Worm (Caenorhabditis elegans) whole organism, L3 larva: ENCODE data around the gene K09C6.9.
A peak's percentile ranks its signal among the peaks of the same experiment; 100 is the strongest.

ENCODE experiments used
- R02D3.7 ChIP-seq: fragments of 150-350 bp; optimal IDR thresholded peaks from 2 replicates; lab custom pipeline; 2014; ENCODE audit warnings: missing biosample characterization, missing genetic modification characterization
- ceh-16 ChIP-seq: sonication (generic microtip); optimal IDR thresholded peaks from 2 replicates; lab custom pipeline; 2017; ENCODE audit warnings: missing biosample characterization, missing genetic modification characterization
- ceh-28 ChIP-seq: fragments of 150-350 bp; optimal IDR thresholded peaks from 2 replicates; lab custom pipeline; 2014; ENCODE audit warnings: missing biosample characterization, missing genetic modification reagents, missing genetic modification characterization
- ceh-82 ChIP-seq: fragments of 150-350 bp; optimal IDR thresholded peaks from 2 replicates; lab custom pipeline; 2014; ENCODE audit warnings: missing biosample characterization, missing genetic modification characterization
- ceh-9 ChIP-seq: sonication (generic microtip); optimal IDR thresholded peaks from 2 replicates; lab custom pipeline; 2018; ENCODE audit warnings: missing biosample characterization, missing genetic modification characterization
- daf-12 ChIP-seq: fragments of 150-350 bp; optimal IDR thresholded peaks from 2 replicates; lab custom pipeline; 2014; ENCODE audit warnings: missing biosample characterization, missing genetic modification reagents, missing genetic modification characterization
- egl-27 ChIP-seq: sonication (generic microtip); optimal IDR thresholded peaks from 4 replicates; lab custom pipeline; 2017; ENCODE audit warnings: missing biosample characterization, missing genetic modification reagents, missing genetic modification characterization
- elt-1 ChIP-seq: fragments of 150-350 bp; optimal IDR thresholded peaks from 2 replicates; lab custom pipeline; 2014; ENCODE audit warnings: missing biosample characterization, missing genetic modification characterization
- elt-2 ChIP-seq: sonication (generic microtip); optimal IDR thresholded peaks from 2 replicates; lab custom pipeline; 2016; ENCODE audit warnings: missing genetic modification reagents, mild to moderate bottlenecking, missing genetic modification characterization, missing compliant biosample characterization
- elt-3 ChIP-seq, 3 experiments: fragments of 150-350 bp in 1 of 3; sonication (generic microtip) in 2 of 3; optimal IDR thresholded peaks; 2 replicates in 2 of 3; 4 replicates in 1 of 3; lab custom pipeline; 2014 to 2017; ENCODE audit warnings: missing biosample characterization in 3 of 3, missing genetic modification characterization in 3 of 3
- eor-1 ChIP-seq, 2 experiments: fragments of 150-350 bp; optimal IDR thresholded peaks; 2 replicates each; lab custom pipeline; 2014 to 2018; ENCODE audit warnings: missing biosample characterization in 2 of 2, missing genetic modification characterization in 2 of 2
- fos-1 ChIP-seq: fragments of 150-350 bp; optimal IDR thresholded peaks from 2 replicates; lab custom pipeline; 2014; ENCODE audit warnings: missing biosample characterization, missing genetic modification characterization
- hmg-11 ChIP-seq: sonication (generic microtip); optimal IDR thresholded peaks from 2 replicates; lab custom pipeline; 2016; ENCODE audit warnings: missing genetic modification characterization, missing compliant biosample characterization
- lin-15B ChIP-seq: fragments of 150-350 bp; optimal IDR thresholded peaks from 2 replicates; lab custom pipeline; 2014; ENCODE audit warnings: missing biosample characterization, missing genetic modification characterization
- lsy-12 ChIP-seq: sonication (generic microtip); optimal IDR thresholded peaks from 2 replicates; lab custom pipeline; 2016; ENCODE audit warnings: mild to moderate bottlenecking, missing genetic modification characterization, missing compliant biosample characterization
- mdl-1 ChIP-seq: fragments of 150-350 bp; optimal IDR thresholded peaks from 2 replicates; lab custom pipeline; 2014; ENCODE audit warnings: missing biosample characterization, missing genetic modification characterization
- nhr-12 ChIP-seq: fragments of 150-350 bp; optimal IDR thresholded peaks from 2 replicates; lab custom pipeline; 2014; ENCODE audit warnings: missing biosample characterization, missing genetic modification characterization
- nhr-23 ChIP-seq: fragments of 150-350 bp; optimal IDR thresholded peaks from 2 replicates; lab custom pipeline; 2014; ENCODE audit warnings: missing biosample characterization, missing genetic modification reagents, missing genetic modification characterization
- nhr-25 ChIP-seq: sonication (generic microtip); optimal IDR thresholded peaks from 2 replicates; lab custom pipeline; 2017; ENCODE audit warnings: missing biosample characterization, missing genetic modification characterization
- nhr-28 ChIP-seq: fragments of 150-350 bp; optimal IDR thresholded peaks from 2 replicates; lab custom pipeline; 2014; ENCODE audit warnings: missing biosample characterization, missing genetic modification characterization
- nhr-43 ChIP-seq: sonication (generic microtip); optimal IDR thresholded peaks from 2 replicates; lab custom pipeline; 2016; ENCODE audit warnings: mild to moderate bottlenecking, missing genetic modification characterization, missing compliant biosample characterization; ENCODE audit not compliant: poor library complexity, severe bottlenecking
- nhr-67 ChIP-seq: fragments of 150-350 bp; optimal IDR thresholded peaks from 2 replicates; lab custom pipeline; 2014; ENCODE audit warnings: missing biosample characterization, missing genetic modification characterization
- pha-4 ChIP-seq: fragments of 150-350 bp; optimal IDR thresholded peaks from 2 replicates; lab custom pipeline; 2014; ENCODE audit warnings: missing biosample characterization, missing genetic modification reagents, missing genetic modification characterization
- pqm-1 ChIP-seq: fragments of 150-350 bp; optimal IDR thresholded peaks from 2 replicates; lab custom pipeline; 2017; ENCODE audit warnings: missing biosample characterization, missing genetic modification characterization, inconsistent platforms
- skn-1 ChIP-seq: fragments of 150-350 bp; optimal IDR thresholded peaks from 2 replicates; lab custom pipeline; 2014; ENCODE audit warnings: missing biosample characterization, missing genetic modification characterization
- snpc-4 ChIP-seq: fragments of 150-350 bp; optimal IDR thresholded peaks from 2 replicates; lab custom pipeline; 2014; ENCODE audit warnings: missing biosample characterization, missing genetic modification characterization
- tbx-2 ChIP-seq: sonication (generic microtip); optimal IDR thresholded peaks from 2 replicates; lab custom pipeline; 2016; ENCODE audit warnings: mild to moderate bottlenecking, missing genetic modification characterization, missing compliant biosample characterization
- unc-39 ChIP-seq: sonication (generic microtip); optimal IDR thresholded peaks from 4 replicates; lab custom pipeline; 2017; ENCODE audit warnings: missing biosample characterization, missing genetic modification characterization
- unc-62 ChIP-seq: fragments of 150-350 bp; sonication (generic microtip); optimal IDR thresholded peaks from 4 replicates; lab custom pipeline; 2014; ENCODE audit warnings: missing biosample characterization, missing genetic modification reagents, missing genetic modification characterization
- ztf-4 ChIP-seq: fragments of 150-350 bp; optimal IDR thresholded peaks from 2 replicates; lab custom pipeline; 2014; ENCODE audit warnings: missing biosample characterization, missing genetic modification characterization

K09C6.9 gene

DNA sequence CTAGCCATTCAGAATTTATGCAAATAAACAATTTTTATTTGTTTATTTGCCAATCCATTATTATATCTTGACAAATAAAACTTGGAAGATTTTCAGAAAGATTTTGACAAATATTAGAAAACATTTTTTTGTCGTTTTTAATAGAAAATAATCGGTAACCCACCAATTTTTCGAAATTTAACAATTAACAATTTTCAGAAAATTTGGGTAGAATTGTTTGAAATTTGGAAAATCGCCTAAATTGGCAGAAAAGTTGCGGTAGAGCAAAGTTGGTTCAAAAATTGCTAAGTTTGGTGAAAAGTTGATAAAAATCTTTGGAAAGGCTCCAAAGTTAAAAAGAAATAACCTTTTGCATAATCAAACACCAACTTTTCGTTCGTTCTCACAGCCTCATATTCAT, 46.6 kb downstream of the K09C6.9 start:
- TF ChIP-seq egl-27 (tag; lab: Kevin White, UChicago) = no peak
- no peak for TF ChIP-seq ceh-82
- TF ChIP-seq pha-4 (tag; lab: Kevin White, UChicago) = no peak
- TF ChIP-seq ceh-9 = no peak
- no peak for TF ChIP-seq nhr-28 (tag; lab: Kevin White, UChicago)
- no peak for TF ChIP-seq lin-15B (tag; lab: Kevin White, UChicago)
- no peak for TF ChIP-seq nhr-12 (tag; lab: Kevin White, UChicago)
- no peak for TF ChIP-seq daf-12 (tag; lab: Kevin White, UChicago)
- TF ChIP-seq elt-2 = no peak
- TF ChIP-seq nhr-25 (tag; lab: Kevin White, UChicago) = no peak
- TF ChIP-seq snpc-4 (tag; lab: Kevin White, UChicago) = no peak
- TF ChIP-seq ztf-4 (tag; lab: Kevin White, UChicago) = no peak
- no peak for TF ChIP-seq tbx-2 (tag; lab: Kevin White, UChicago)
- no peak for TF ChIP-seq unc-62 (GFP tag; lab: Kevin White, UChicago)
- TF ChIP-seq elt-3 (tag; optimal IDR thresholded peaks at IDR 0.05; lab: Kevin White, UChicago) = no peak
- TF ChIP-seq nhr-43 = no peak
- no peak for TF ChIP-seq nhr-67 (tag; lab: Kevin White, UChicago)
- no peak for TF ChIP-seq R02D3.7 (tag; lab: Kevin White, UChicago)
- TF ChIP-seq elt-1 (tag; lab: Kevin White, UChicago) = no peak
- TF ChIP-seq fos-1 = no peak

DNA sequence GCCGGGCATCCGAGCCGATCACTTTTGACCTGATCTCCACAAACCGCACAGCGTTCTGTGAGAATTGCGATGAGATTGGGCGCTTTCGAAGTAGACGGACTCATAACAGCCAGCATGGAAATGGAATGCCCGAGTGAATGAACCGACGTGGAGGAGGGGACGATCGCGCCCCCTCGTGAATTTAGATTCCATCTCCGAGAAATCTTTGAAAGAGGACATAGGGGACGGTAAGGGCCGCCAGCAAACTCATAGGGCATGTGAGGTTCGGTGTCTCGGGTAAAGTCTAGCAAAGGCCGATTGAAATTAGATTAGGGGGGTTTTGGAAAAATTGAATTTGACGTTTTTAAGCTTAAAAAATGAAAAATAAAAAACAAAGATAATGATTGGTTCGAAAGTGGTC, 50.4 kb downstream of the K09C6.9 start, which contains the start of gene nhr-270:
TSS of gene nhr-270 (minus strand) at position 257 of the 400 bp plus-strand sequence.
- TF ChIP-seq nhr-28 (tag; lab: Kevin White, UChicago) (no peak), ceh-9 (no peak), hmg-11 (tag; lab: Kevin White, UChicago) (no peak), unc-39 (tag; lab: Kevin White, UChicago) (no peak), unc-62 (GFP tag; lab: Kevin White, UChicago) (no peak), R02D3.7 (tag; lab: Kevin White, UChicago) (no peak), lin-15B (tag; lab: Kevin White, UChicago) (no peak), skn-1 (tag; lab: Kevin White, UChicago) (no peak), mdl-1 (tag; lab: Kevin White, UChicago) (no peak), nhr-25 (tag; lab: Kevin White, UChicago) (peak; percentile 0), ceh-28 (tag; lab: Kevin White, UChicago) (no peak), nhr-23 (tag; lab: Kevin White, UChicago) (peak; percentile 2), elt-2 (no peak), elt-1 (tag; lab: Kevin White, UChicago) (peak; percentile 7)

DNA sequence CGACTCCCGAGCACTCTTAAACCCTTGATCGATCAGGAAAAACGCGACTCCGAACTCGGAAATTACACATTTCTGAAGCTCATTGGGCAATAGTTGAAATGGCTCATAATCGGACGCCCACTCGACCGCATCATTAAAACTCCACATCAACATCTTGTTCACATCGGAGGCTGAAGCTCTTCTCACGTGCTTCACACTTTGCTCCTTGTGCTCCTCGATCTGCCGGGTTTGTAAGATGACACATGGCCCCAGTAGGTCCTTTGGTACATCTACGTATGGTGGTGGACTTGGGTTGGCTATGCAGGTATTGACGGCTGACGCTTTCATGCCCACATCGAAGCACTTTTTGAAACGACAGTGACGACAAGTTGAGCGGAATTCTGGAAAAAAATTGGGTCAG, 51.4 kb downstream of the K09C6.9 start:
- no peak for TF ChIP-seq mdl-1 (tag; lab: Kevin White, UChicago)
- no peak for TF ChIP-seq unc-62 (GFP tag; lab: Kevin White, UChicago)
- TF ChIP-seq fos-1 = no peak
- TF ChIP-seq ceh-28 (tag; lab: Kevin White, UChicago) = no peak
- no peak for TF ChIP-seq R02D3.7 (tag; lab: Kevin White, UChicago)
- TF ChIP-seq lsy-12 = no peak
- no peak for TF ChIP-seq pqm-1
- TF ChIP-seq hmg-11 (tag; lab: Kevin White, UChicago) = no peak
- no peak for TF ChIP-seq egl-27 (tag; lab: Kevin White, UChicago)
- no peak for TF ChIP-seq lin-15B (tag; lab: Kevin White, UChicago)
- no peak for TF ChIP-seq nhr-43
- no peak for TF ChIP-seq elt-2
- no peak for TF ChIP-seq snpc-4 (tag; lab: Kevin White, UChicago)
- no peak for TF ChIP-seq elt-3 (tag; optimal IDR thresholded peaks at IDR 0.05; lab: Kevin White, UChicago)
- no peak for TF ChIP-seq ceh-16 (tag; lab: Kevin White, UChicago)
- no peak for TF ChIP-seq eor-1 (tag; optimal IDR thresholded peaks at IDR 0.05; lab: Kevin White, UChicago)
